Fruit fly (Drosophila melanogaster): Measurements from ENCODE around the gene Wdr37.

The Wdr37 gene

DNA sequence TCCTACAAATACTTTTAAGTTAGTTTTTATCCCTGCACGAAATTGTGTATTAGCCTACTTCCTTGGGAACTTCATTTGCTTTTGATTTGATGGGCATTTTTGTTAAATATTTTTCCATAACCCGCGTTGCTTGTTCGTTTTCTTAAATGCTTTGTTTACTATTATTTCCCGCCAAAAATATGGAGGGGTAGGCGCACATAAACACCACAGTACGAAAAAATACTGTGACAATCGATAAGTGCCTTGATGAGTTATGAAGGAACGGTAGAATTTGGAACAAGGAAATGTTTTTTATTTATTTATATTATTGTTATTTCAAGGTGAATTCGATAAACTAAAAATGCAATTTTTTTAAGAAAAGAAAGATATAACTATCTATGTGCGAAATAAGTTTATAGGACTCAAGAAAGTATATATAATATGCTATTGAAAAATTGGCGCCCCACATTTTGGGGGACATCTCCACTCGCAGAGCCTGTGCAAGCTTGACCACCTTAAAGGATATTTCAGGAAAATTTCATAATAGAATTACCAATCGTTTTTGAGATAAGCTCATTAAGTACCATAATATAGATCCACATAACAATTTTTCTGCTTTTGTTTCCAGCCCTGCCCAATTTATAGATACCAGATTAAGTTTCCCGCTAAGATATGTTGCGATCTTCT lies 36.4 kb downstream of the Wdr37 start, which contains the start of the genes WRNexo and Nup43 (continued):
- TF ChIP-seq E2f2 (GFP tag; IDR thresholded peaks at IDR 0.05): peak; percentile 57; the same call in 1 of the 2 replicates
- no peak for TF ChIP-seq toy (GFP tag; IDR thresholded peaks at IDR 0.05)
- no peak for TF ChIP-seq MTF-1 (GFP tag; optimal IDR thresholded peaks at IDR 0.05; ENCODE audit: borderline replicate concordance)
- peak; percentile 28; the same call in 1 of the 2 replicates for TF ChIP-seq cas (GFP tag; IDR thresholded peaks at IDR 0.05)
- no peak for TF ChIP-seq CG17802 (tag; optimal IDR thresholded peaks at IDR 0.05)
- peak; percentile 37 for TF ChIP-seq BEAF-32 (GFP tag; optimal IDR thresholded peaks at IDR 0.05)
- no peak for TF ChIP-seq CG10543 (GFP tag; optimal IDR thresholded peaks at IDR 0.05)
- TF ChIP-seq CG2199 (GFP tag; IDR thresholded peaks at IDR 0.05): no peak
- no peak for TF ChIP-seq CG17568 (GFP tag; optimal IDR thresholded peaks at IDR 0.05)
- no peak for TF ChIP-seq corto (GFP tag; optimal IDR thresholded peaks at IDR 0.05)
- peak; percentile 47 for TF ChIP-seq Abd-B (GFP tag; optimal IDR thresholded peaks at IDR 0.05)
- TF ChIP-seq nom (GFP tag; optimal IDR thresholded peaks at IDR 0.05): no peak
- no peak for TF ChIP-seq CG15601 (tag; optimal IDR thresholded peaks at IDR 0.05)
- peak; percentile 44 for TF ChIP-seq CG12391 (tag; optimal IDR thresholded peaks at IDR 0.05)
- peak; percentile 36 for TF ChIP-seq az2 (GFP tag; optimal IDR thresholded peaks at IDR 0.05)
- no peak for TF ChIP-seq BtbVII (GFP tag; optimal IDR thresholded peaks at IDR 0.05)
- TF ChIP-seq ERR (GFP tag; optimal IDR thresholded peaks at IDR 0.05): no peak
- TF ChIP-seq oc (tag; optimal IDR thresholded peaks at IDR 0.05): no peak
- peak; percentile 41 for TF ChIP-seq CHES-1-like (GFP tag; optimal IDR thresholded peaks at IDR 0.05)
- TF ChIP-seq crc (GFP tag; optimal IDR thresholded peaks at IDR 0.05): no peak
- TF ChIP-seq Atf-2 (GFP tag; optimal IDR thresholded peaks at IDR 0.05): no peak
- peak; percentile 62; the same call in 2 of the 3 replicates for TF ChIP-seq CG34422 (GFP tag; IDR thresholded peaks at IDR 0.05)
- no peak for TF ChIP-seq ac (GFP tag; optimal IDR thresholded peaks at IDR 0.05)
- TF ChIP-seq CG8281 (tag; optimal IDR thresholded peaks at IDR 0.05): no peak
- no peak for TF ChIP-seq Side (GFP tag; optimal IDR thresholded peaks at IDR 0.05)
- peak in 1 of 3 experiments; percentile 53 for TF ChIP-seq lola (GFP tag; optimal IDR thresholded peaks at IDR 0.05)
- TF ChIP-seq Tbp (GFP tag; optimal IDR thresholded peaks at IDR 0.05): no peak
- TF ChIP-seq CG13287 (GFP tag; IDR thresholded peaks at IDR 0.05; ENCODE audit: partially characterized antibody): 0 out of 2 replicates have a peak, but pooled peaks have one; percentile 10
- TF ChIP-seq gcm (GFP tag; optimal IDR thresholded peaks at IDR 0.05): no peak
- no peak for TF ChIP-seq Adf1 (GFP tag; IDR thresholded peaks at IDR 0.05)
- peak; percentile 37 for TF ChIP-seq stwl (tag; optimal IDR thresholded peaks at IDR 0.05)
- peak; percentile 67 for TF ChIP-seq CG13775 (GFP tag; optimal IDR thresholded peaks at IDR 0.05)
- TF ChIP-seq sc (optimal IDR thresholded peaks at IDR 0.05): no peak
- TF ChIP-seq sc (GFP tag; optimal IDR thresholded peaks at IDR 0.05): no peak
- TF ChIP-seq crp (GFP tag; optimal IDR thresholded peaks at IDR 0.05): no peak
- TF ChIP-seq CG8944 (GFP tag; optimal IDR thresholded peaks at IDR 0.05): peak; percentile 42
- peak; percentile 61 for TF ChIP-seq mam (GFP tag; optimal IDR thresholded peaks at IDR 0.05)
- TF ChIP-seq br (optimal IDR thresholded peaks at IDR 0.05): no peak
- no peak for TF ChIP-seq PHDP (tag; optimal IDR thresholded peaks at IDR 0.05)
- no peak for TF ChIP-seq CG18599 (GFP tag; optimal IDR thresholded peaks at IDR 0.05)
- peak; percentile 44 for TF ChIP-seq Lhr (GFP tag; optimal IDR thresholded peaks at IDR 0.05)
- no peak for TF ChIP-seq HmgD (GFP tag; optimal IDR thresholded peaks at IDR 0.05)
- no peak for TF ChIP-seq da (GFP tag; optimal IDR thresholded peaks at IDR 0.05)
- TF ChIP-seq CG12299 (tag; optimal IDR thresholded peaks at IDR 0.05): no peak
- TF ChIP-seq CG15514 (GFP tag; optimal IDR thresholded peaks at IDR 0.05): peak; percentile 18
- TF ChIP-seq chif (GFP tag; optimal IDR thresholded peaks at IDR 0.05): peak; percentile 19 to 27
- no peak for TF ChIP-seq ham (GFP tag; IDR thresholded peaks at IDR 0.05)
- no peak for TF ChIP-seq CG11723 (GFP tag; optimal IDR thresholded peaks at IDR 0.05)
- peak; percentile 51 for TF ChIP-seq dmrt11E (tag; optimal IDR thresholded peaks at IDR 0.05)
